Worm (Caenorhabditis elegans): Measurements from ENCODE around the gene mrpl-49.

mrpl-49 gene

DNA sequence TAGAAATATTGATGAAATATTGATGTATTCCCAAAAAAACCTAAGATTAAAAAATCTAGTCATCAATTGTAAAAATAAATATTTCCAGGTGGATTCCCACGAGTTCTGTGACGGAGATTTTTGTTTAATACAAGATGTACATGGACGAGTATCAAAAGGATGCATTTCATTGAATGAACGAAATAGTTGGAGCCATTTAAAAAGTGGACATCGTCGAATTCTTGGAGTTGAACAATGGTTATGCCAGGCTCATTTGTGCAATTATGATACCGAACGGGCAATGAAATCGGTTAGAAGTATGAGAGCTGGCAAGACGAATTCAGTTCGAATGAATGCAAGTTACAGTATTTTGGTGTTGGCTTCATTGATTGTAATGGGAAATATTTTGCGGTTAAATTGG is 21.1 kb downstream of the mrpl-49 start:
- TF ChIP-seq hmbx-1 (tag; optimal IDR thresholded peaks at IDR 0.05), result no peak
- TF ChIP-seq aly-1 (tag; optimal IDR thresholded peaks at IDR 0.05), result no peak
- no peak for TF ChIP-seq tra-4 (tag; optimal IDR thresholded peaks at IDR 0.05)
- no peak for TF ChIP-seq sea-1 (GFP tag; conservative IDR thresholded peaks at IDR 0.05)
- no peak for TF ChIP-seq pes-1 (GFP tag; IDR thresholded peaks at IDR 0.05)
- no peak for TF ChIP-seq ceh-36 (tag; optimal IDR thresholded peaks at IDR 0.05)
- TF ChIP-seq F13C5.2 (tag; optimal IDR thresholded peaks at IDR 0.05), result no peak
- no peak for TF ChIP-seq flt-1 (GFP tag; IDR thresholded peaks at IDR 0.05)
- TF ChIP-seq B0310.2 (tag; optimal IDR thresholded peaks at IDR 0.05), result no peak
- TF ChIP-seq hmg-4 (GFP tag; optimal IDR thresholded peaks at IDR 0.05), result no peak
- TF ChIP-seq tbx-11 (GFP tag; IDR thresholded peaks at IDR 0.05), result no peak
- TF ChIP-seq ama-1 (optimal IDR thresholded peaks at IDR 0.05), result no peak
- TF ChIP-seq ceh-13 (GFP tag; optimal IDR thresholded peaks at IDR 0.05), result no peak
- no peak for TF ChIP-seq scrt-1 (GFP tag; IDR thresholded peaks at IDR 0.05)
- no peak for TF ChIP-seq tbx-37 (GFP tag; conservative IDR thresholded peaks at IDR 0.05)
- TF ChIP-seq hnd-1 (tag; optimal IDR thresholded peaks at IDR 0.05), result no peak
- no peak for TF ChIP-seq ets-7 (tag; optimal IDR thresholded peaks at IDR 0.05)

ce11 chrV:12751495-12752050 is 23.1 kb downstream of the mrpl-49 start, which contains the start of gene C15C8.6:
Gene C15C8.6 (minus strand): TSS chrV:12751545.
- no peak for TF ChIP-seq flt-1 (GFP tag; IDR thresholded peaks at IDR 0.05)
- TF ChIP-seq ama-1 (optimal IDR thresholded peaks at IDR 0.05), result no peak
- TF ChIP-seq tra-4 (tag; optimal IDR thresholded peaks at IDR 0.05), result no peak
- no peak for TF ChIP-seq ceh-13 (GFP tag; optimal IDR thresholded peaks at IDR 0.05)
- no peak for TF ChIP-seq tbx-11 (GFP tag; IDR thresholded peaks at IDR 0.05)
- TF ChIP-seq hmg-4 (GFP tag; optimal IDR thresholded peaks at IDR 0.05), result no peak
- TF ChIP-seq hmbx-1 (tag; optimal IDR thresholded peaks at IDR 0.05), result no peak
- TF ChIP-seq B0310.2 (tag; optimal IDR thresholded peaks at IDR 0.05), result no peak
- TF ChIP-seq aly-1 (tag; optimal IDR thresholded peaks at IDR 0.05), result no peak
- no peak for TF ChIP-seq ets-7 (tag; optimal IDR thresholded peaks at IDR 0.05)
- no peak for TF ChIP-seq ceh-36 (tag; optimal IDR thresholded peaks at IDR 0.05)
- no peak for TF ChIP-seq scrt-1 (GFP tag; IDR thresholded peaks at IDR 0.05)
- no peak for TF ChIP-seq hnd-1 (tag; optimal IDR thresholded peaks at IDR 0.05)
- TF ChIP-seq tbx-37 (GFP tag; conservative IDR thresholded peaks at IDR 0.05), result no peak

DNA sequence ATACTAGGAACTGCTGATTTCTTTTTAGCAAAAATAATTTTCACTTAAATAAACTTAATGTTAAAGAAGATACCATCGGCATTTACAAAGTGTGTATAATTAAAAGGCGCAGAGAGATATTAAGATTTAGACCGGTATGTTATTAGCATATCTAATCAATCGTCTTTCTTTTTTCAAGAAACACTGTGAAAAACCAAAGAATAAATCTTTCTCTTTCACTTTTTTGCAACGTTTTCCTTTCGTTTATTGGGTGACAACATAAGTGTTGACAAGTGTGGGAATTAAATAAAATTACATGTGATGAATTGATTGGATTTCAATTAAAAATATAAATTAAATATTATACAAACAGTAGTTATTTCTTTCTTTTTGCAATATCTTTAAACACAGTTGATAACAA is 24.0 kb downstream of the mrpl-49 start, which contains the start of gene C15C8.8:
Gene C15C8.8, minus strand, starts transcription at position 101 of the 400 bp plus-strand sequence.
- no peak for TF ChIP-seq hmbx-1 (tag; optimal IDR thresholded peaks at IDR 0.05)
- TF ChIP-seq ceh-36 (tag; optimal IDR thresholded peaks at IDR 0.05), result no peak
- TF ChIP-seq F13C5.2 (tag; optimal IDR thresholded peaks at IDR 0.05), result no peak
- no peak for TF ChIP-seq tbx-37 (GFP tag; conservative IDR thresholded peaks at IDR 0.05)
- no peak for TF ChIP-seq tra-4 (tag; optimal IDR thresholded peaks at IDR 0.05)
- no peak for TF ChIP-seq flt-1 (GFP tag; IDR thresholded peaks at IDR 0.05)
- no peak for TF ChIP-seq hnd-1 (tag; optimal IDR thresholded peaks at IDR 0.05)
- TF ChIP-seq sea-1 (GFP tag; conservative IDR thresholded peaks at IDR 0.05), result no peak
- TF ChIP-seq hmg-4 (GFP tag; optimal IDR thresholded peaks at IDR 0.05), result no peak
- TF ChIP-seq aly-1 (tag; optimal IDR thresholded peaks at IDR 0.05), result no peak
- no peak for TF ChIP-seq B0310.2 (tag; optimal IDR thresholded peaks at IDR 0.05)
- TF ChIP-seq pes-1 (GFP tag; IDR thresholded peaks at IDR 0.05), result no peak
- no peak for TF ChIP-seq tbx-11 (GFP tag; IDR thresholded peaks at IDR 0.05)
- no peak for TF ChIP-seq scrt-1 (GFP tag; IDR thresholded peaks at IDR 0.05)
- no peak for TF ChIP-seq ets-7 (tag; optimal IDR thresholded peaks at IDR 0.05)
- no peak for TF ChIP-seq ceh-13 (GFP tag; optimal IDR thresholded peaks at IDR 0.05)

DNA sequence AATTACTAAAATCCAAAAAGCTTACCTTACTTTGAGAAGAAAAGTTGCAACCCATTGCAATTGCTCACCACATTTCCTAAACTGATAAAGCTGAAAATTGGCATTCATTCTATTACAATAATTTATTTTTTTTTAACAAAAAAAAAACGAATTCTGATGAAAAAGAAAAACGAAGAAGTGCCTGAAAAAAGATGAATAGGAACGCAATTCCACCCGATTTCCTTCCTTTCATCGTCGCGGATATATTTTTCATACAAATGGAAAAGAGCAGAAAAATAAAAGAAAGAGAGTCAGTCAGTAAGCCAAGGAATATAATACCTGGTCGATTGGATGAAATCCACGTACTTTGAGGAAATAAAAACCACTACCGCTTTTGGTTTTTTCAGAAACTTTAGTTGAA is 26.4 kb downstream of the mrpl-49 start, which contains the start of gene gpa-13:
Gene gpa-13, minus strand, starts transcription at position 101 of the 400 bp plus-strand sequence.
- no peak for TF ChIP-seq B0310.2 (tag; optimal IDR thresholded peaks at IDR 0.05)
- no peak for TF ChIP-seq scrt-1 (GFP tag; IDR thresholded peaks at IDR 0.05)
- no peak for TF ChIP-seq tbx-37 (GFP tag; conservative IDR thresholded peaks at IDR 0.05)
- TF ChIP-seq sea-1 (GFP tag; conservative IDR thresholded peaks at IDR 0.05), result no peak
- TF ChIP-seq aly-1 (tag; optimal IDR thresholded peaks at IDR 0.05), result no peak
- TF ChIP-seq F13C5.2 (tag; optimal IDR thresholded peaks at IDR 0.05), result no peak

DNA sequence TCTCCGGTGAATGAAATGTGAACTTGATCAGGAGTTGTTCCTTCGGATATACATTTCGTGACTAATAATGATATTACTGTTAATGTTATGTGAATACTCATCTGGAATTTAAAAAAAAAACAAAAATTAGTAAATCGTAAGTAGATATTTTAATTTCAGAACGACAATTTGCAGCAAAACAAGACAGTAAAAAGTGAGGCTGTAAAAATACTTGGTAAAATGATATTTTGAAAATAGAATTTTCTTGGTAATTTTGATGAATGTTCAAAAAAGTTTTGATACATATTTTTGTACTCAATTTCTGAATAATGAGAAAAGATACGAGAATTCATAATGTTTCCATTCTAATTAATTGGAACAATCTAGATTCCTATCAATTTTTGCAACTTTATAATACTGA is 31.2 kb downstream of the mrpl-49 start, which contains the start of gene papl-1:
Gene papl-1, minus strand, starts transcription at position 101 of the 400 bp plus-strand sequence.
- no peak for TF ChIP-seq hnd-1 (tag; optimal IDR thresholded peaks at IDR 0.05)
- no peak for TF ChIP-seq ceh-13 (GFP tag; optimal IDR thresholded peaks at IDR 0.05)
- no peak for TF ChIP-seq sea-1 (GFP tag; conservative IDR thresholded peaks at IDR 0.05)
- TF ChIP-seq pes-1 (GFP tag; IDR thresholded peaks at IDR 0.05), result no peak
- TF ChIP-seq tra-4 (tag; optimal IDR thresholded peaks at IDR 0.05), result no peak
- TF ChIP-seq scrt-1 (GFP tag; IDR thresholded peaks at IDR 0.05), result no peak
- no peak for TF ChIP-seq ceh-36 (tag; optimal IDR thresholded peaks at IDR 0.05)
- no peak for TF ChIP-seq tbx-11 (GFP tag; IDR thresholded peaks at IDR 0.05)
- no peak for TF ChIP-seq tbx-37 (GFP tag; conservative IDR thresholded peaks at IDR 0.05)
- no peak for TF ChIP-seq hmbx-1 (tag; optimal IDR thresholded peaks at IDR 0.05)
- TF ChIP-seq aly-1 (tag; optimal IDR thresholded peaks at IDR 0.05), result no peak
- no peak for TF ChIP-seq F13C5.2 (tag; optimal IDR thresholded peaks at IDR 0.05)
- TF ChIP-seq hmg-4 (GFP tag; optimal IDR thresholded peaks at IDR 0.05), result no peak
- TF ChIP-seq ets-7 (tag; optimal IDR thresholded peaks at IDR 0.05), result no peak
- TF ChIP-seq flt-1 (GFP tag; IDR thresholded peaks at IDR 0.05), result no peak
- TF ChIP-seq ama-1 (optimal IDR thresholded peaks at IDR 0.05), result no peak
- no peak for TF ChIP-seq B0310.2 (tag; optimal IDR thresholded peaks at IDR 0.05)

DNA sequence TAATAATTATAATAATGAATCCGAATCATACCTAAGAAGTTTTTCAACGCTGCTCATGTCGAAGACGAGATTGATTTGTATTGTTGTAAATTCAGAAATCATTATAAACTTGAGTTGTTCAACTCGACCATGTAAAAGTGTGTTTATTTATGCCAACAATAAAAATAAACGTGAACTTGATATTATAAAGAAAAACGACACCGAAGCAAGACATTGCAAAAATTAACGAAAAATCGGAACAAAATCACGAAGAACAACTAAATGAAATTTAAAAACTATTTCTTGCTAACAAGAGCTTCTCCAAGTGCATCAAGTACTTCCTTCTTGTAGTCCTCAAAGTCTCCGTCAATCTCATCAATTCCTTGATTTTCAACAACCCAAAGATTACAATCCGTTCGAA is 32.5 kb downstream of the mrpl-49 start, which contains the start of gene F18E2.15:
Gene F18E2.15, minus strand, starts transcription at position 101 of the 400 bp plus-strand sequence.
- TF ChIP-seq pes-1 (GFP tag; IDR thresholded peaks at IDR 0.05), result no peak
- no peak for TF ChIP-seq hmbx-1 (tag; optimal IDR thresholded peaks at IDR 0.05)
- no peak for TF ChIP-seq ama-1 (optimal IDR thresholded peaks at IDR 0.05)
- no peak for TF ChIP-seq B0310.2 (tag; optimal IDR thresholded peaks at IDR 0.05)
- no peak for TF ChIP-seq tra-4 (tag; optimal IDR thresholded peaks at IDR 0.05)
- TF ChIP-seq ceh-36 (tag; optimal IDR thresholded peaks at IDR 0.05), result no peak
- no peak for TF ChIP-seq aly-1 (tag; optimal IDR thresholded peaks at IDR 0.05)

Data from whole organism, early embryonic.